Fruit fly (Drosophila melanogaster) whole organism, adult: ENCODE data around the gene upSET.

Source experiments
- CG11617 ChIP-seq: fragments of 200-800 bp; sonication (Bioruptor generic); optimal IDR thresholded peaks from 2 replicates; lab custom pipeline; 2017; ENCODE audit warnings: mild to moderate bottlenecking, missing biosample characterization, missing genetic modification reagents, missing genetic modification characterization
- CG12768 ChIP-seq: fragments of 200-800 bp; sonication (Bioruptor generic); optimal IDR thresholded peaks from 2 replicates; lab custom pipeline; 2017; ENCODE audit warnings: missing biosample characterization, missing genetic modification characterization, mild to moderate bottlenecking, moderate library complexity, missing genetic modification reagents
- CG14711 ChIP-seq: fragments of 200-800 bp; sonication (Bioruptor generic); optimal IDR thresholded peaks from 2 replicates; lab custom pipeline; 2018; ENCODE audit warnings: missing biosample characterization, mild to moderate bottlenecking, missing genetic modification characterization, moderate library complexity
- CG1620 ChIP-seq: fragments of 200-800 bp; sonication (Bioruptor generic); optimal IDR thresholded peaks from 2 replicates; lab custom pipeline; 2016; ENCODE audit warnings: missing biosample characterization, missing genetic modification characterization
- CG33017 ChIP-seq: fragments of 200-800 bp; sonication (Bioruptor generic); optimal IDR thresholded peaks from 2 replicates; lab custom pipeline; 2018; ENCODE audit warnings: missing biosample characterization, mild to moderate bottlenecking, missing genetic modification characterization, moderate library complexity
- CG5204 ChIP-seq: fragments of 200-800 bp; sonication (Bioruptor generic); optimal IDR thresholded peaks from 2 replicates; lab custom pipeline; 2016; ENCODE audit warnings: missing biosample characterization, missing genetic modification characterization
- CG7045 ChIP-seq: fragments of 200-800 bp; sonication (Bioruptor generic); optimal IDR thresholded peaks from 2 replicates; lab custom pipeline; 2017; ENCODE audit warnings: missing biosample characterization, mild to moderate bottlenecking, missing genetic modification characterization
- CG7101 ChIP-seq: fragments of 200-800 bp; sonication (Bioruptor generic); optimal IDR thresholded peaks from 2 replicates; lab custom pipeline; 2018; ENCODE audit warnings: missing biosample characterization, mild to moderate bottlenecking, missing genetic modification characterization, moderate library complexity
- Clk ChIP-seq: fragments of 200-800 bp; sonication (Bioruptor generic); optimal IDR thresholded peaks from 2 replicates; lab custom pipeline; 2017; ENCODE audit warnings: missing biosample characterization, missing genetic modification characterization
- Crg-1 ChIP-seq: fragments of 200-800 bp; sonication (Bioruptor generic); optimal IDR thresholded peaks from 2 replicates; lab custom pipeline; 2016; ENCODE audit warnings: missing biosample characterization, missing genetic modification characterization
- Hr96 ChIP-seq: fragments of 200-800 bp; sonication (Bioruptor generic); optimal IDR thresholded peaks from 2 replicates; lab custom pipeline; 2016; ENCODE audit warnings: missing biosample characterization, missing genetic modification characterization
- Mnt ChIP-seq: fragments of 200-800 bp; sonication (Bioruptor generic); optimal IDR thresholded peaks from 2 replicates; lab custom pipeline; 2016; ENCODE audit warnings: missing biosample characterization, mild to moderate bottlenecking, missing genetic modification characterization
- bab1 ChIP-seq: fragments of 200-800 bp; sonication (Bioruptor generic); optimal IDR thresholded peaks from 3 replicates; lab custom pipeline; 2019; ENCODE audit warnings: missing biosample characterization, mild to moderate bottlenecking, missing genetic modification characterization, moderate library complexity
- cic ChIP-seq: fragments of 200-800 bp; sonication (Bioruptor generic); optimal IDR thresholded peaks from 2 replicates; lab custom pipeline; 2017; ENCODE audit warnings: missing biosample characterization, mild to moderate bottlenecking, missing genetic modification characterization, moderate library complexity
- cnc ChIP-seq, 2 experiments: fragments of >200 bp; optimal IDR thresholded peaks; 2 replicates each; lab custom pipeline; 2017
- kay ChIP-seq: fragments of 200-800 bp; sonication (Bioruptor generic); peaks from one replicate; lab custom pipeline; 2016; ENCODE audit warnings: missing biosample characterization, missing genetic modification characterization, borderline replicate concordance
- ovo ChIP-seq: fragments of 200-800 bp; sonication (Bioruptor generic); optimal IDR thresholded peaks from 2 replicates; lab custom pipeline; 2016; ENCODE audit warnings: missing biosample characterization, missing genetic modification characterization
- pad ChIP-seq: fragments of 200-800 bp; sonication (Bioruptor generic); optimal IDR thresholded peaks from 3 replicates; lab custom pipeline; 2017; ENCODE audit warnings: missing biosample characterization, missing genetic modification characterization, mild to moderate bottlenecking, moderate library complexity, missing genetic modification reagents
- tj ChIP-seq: fragments of 200-800 bp; sonication (Bioruptor generic); optimal IDR thresholded peaks from 3 replicates; lab custom pipeline; 2017; ENCODE audit warnings: missing biosample characterization, mild to moderate bottlenecking, missing genetic modification characterization, moderate library complexity
- toe ChIP-seq: fragments of 200-800 bp; sonication (Bioruptor generic); optimal IDR thresholded peaks from 2 replicates; lab custom pipeline; 2016; ENCODE audit warnings: missing biosample characterization, missing genetic modification characterization

upSET gene

DNA sequence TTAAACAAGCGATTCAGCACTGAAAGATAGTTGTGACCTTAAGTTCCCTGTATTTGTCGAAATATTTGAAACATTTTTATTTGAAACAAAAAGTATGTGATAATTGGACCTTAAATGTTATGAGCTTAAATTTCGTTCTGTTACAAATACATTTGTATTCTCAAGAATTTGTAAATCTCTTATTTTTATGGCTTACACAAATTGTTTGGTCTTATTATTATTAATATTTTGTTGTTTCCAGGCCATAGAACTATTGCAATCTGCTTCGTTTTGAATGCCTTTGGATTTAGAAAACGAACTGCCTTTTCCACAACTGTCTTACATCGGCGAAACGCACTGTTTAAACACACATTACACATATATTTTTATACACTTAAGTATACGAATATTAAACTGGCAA is 32.5 kb downstream of the upSET start, which contains the start of gene CG6661:
TSS of gene CG6661 (plus strand) at position 301 of the 400 bp plus-strand sequence.
- no peak for TF ChIP-seq kay (GFP tag; lab: Kevin White, UChicago)
- no peak for TF ChIP-seq CG1620
- TF ChIP-seq bab1 (GFP tag; lab: Kevin White, UChicago), result no peak
- TF ChIP-seq cic, result no peak
- no peak for TF ChIP-seq CG14711 (tag; lab: Kevin White, UChicago)
- no peak for TF ChIP-seq cnc (optimal IDR thresholded peaks at IDR 0.05; lab: Kevin White, UChicago)
- no peak for TF ChIP-seq Crg-1 (GFP tag; lab: Kevin White, UChicago)
- no peak for TF ChIP-seq CG33017 (tag; lab: Kevin White, UChicago)
- no peak for TF ChIP-seq ovo (GFP tag; lab: Kevin White, UChicago)
- TF ChIP-seq CG7101 (tag; lab: Kevin White, UChicago), result no peak
- no peak for TF ChIP-seq Mnt (GFP tag; lab: Kevin White, UChicago)
- no peak for TF ChIP-seq Hr96 (GFP tag; lab: Kevin White, UChicago)
- no peak for TF ChIP-seq CG5204 (GFP tag; lab: Kevin White, UChicago)
- no peak for TF ChIP-seq CG12768
- no peak for TF ChIP-seq toe (GFP tag; lab: Kevin White, UChicago)
- TF ChIP-seq tj (GFP tag; lab: Kevin White, UChicago), result no peak

DNA sequence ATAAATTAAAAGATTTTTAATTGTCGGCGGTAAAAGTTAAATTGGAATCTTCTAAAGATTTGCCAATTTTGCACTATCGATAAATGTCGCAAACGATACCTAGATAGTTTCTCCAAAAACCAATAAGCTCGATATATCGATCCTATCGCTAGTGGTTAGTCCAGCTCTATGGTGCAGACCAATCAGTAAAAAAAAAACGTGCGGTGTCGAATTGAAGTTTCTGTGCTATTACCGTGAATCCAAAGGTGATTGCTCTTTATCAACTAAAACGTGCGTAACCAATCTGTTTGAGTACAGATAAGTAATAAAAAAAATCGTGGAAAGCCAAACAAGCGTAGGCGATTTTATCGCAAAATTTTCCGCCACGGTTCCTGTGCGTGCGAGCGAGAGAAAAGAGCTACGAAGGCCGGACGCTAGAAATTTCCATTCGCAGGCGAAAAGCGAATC is 35.0 kb downstream of the upSET start, which contains the start of gene Hsp110:
TSS of gene Hsp110 (plus strand) at position 153 of the 447 bp plus-strand sequence.
- TF ChIP-seq kay (GFP tag; lab: Kevin White, UChicago) (peak; percentile 96), cnc (optimal IDR thresholded peaks at IDR 0.05; lab: Kevin White, UChicago) (no peak), Mnt (GFP tag; lab: Kevin White, UChicago) (peak; percentile 94), CG33017 (tag; lab: Kevin White, UChicago) (peak; percentile 65), CG1620 (peak; percentile 43), cic (peak; percentile 29), CG12768 (peak; percentile 36), Clk (GFP tag; lab: Kevin White, UChicago) (no peak), Crg-1 (GFP tag; lab: Kevin White, UChicago) (peak; percentile 43), CG14711 (tag; lab: Kevin White, UChicago) (no peak), tj (GFP tag; lab: Kevin White, UChicago) (peak; percentile 48), CG11617 (GFP tag; lab: Kevin White, UChicago) (peak; percentile 66), bab1 (GFP tag; lab: Kevin White, UChicago) (peak; percentile 64), Hr96 (GFP tag; lab: Kevin White, UChicago) (no peak), CG7045 (GFP tag; lab: Kevin White, UChicago) (no peak), pad (peak; percentile 14), ovo (GFP tag; lab: Kevin White, UChicago) (peak; percentile 4), CG7101 (tag; lab: Kevin White, UChicago) (peak; percentile 48), CG5204 (GFP tag; lab: Kevin White, UChicago) (no peak)

- peak; percentile 33 for TF ChIP-seq tj (GFP tag; lab: Kevin White, UChicago)
- peak; percentile 2 for TF ChIP-seq bab1 (GFP tag; lab: Kevin White, UChicago)
- no peak for TF ChIP-seq CG33017 (tag; lab: Kevin White, UChicago)
- no peak for TF ChIP-seq Crg-1 (GFP tag; lab: Kevin White, UChicago)
- peak in 1 of 2 experiments; percentile 64 for TF ChIP-seq cnc (optimal IDR thresholded peaks at IDR 0.05; lab: Kevin White, UChicago)
- TF ChIP-seq pad, result peak; percentile 78
- TF ChIP-seq Mnt (GFP tag; lab: Kevin White, UChicago), result peak; percentile 89
- TF ChIP-seq cic, result peak; percentile 47
- TF ChIP-seq toe (GFP tag; lab: Kevin White, UChicago), result no peak
- TF ChIP-seq CG12768, result no peak
- TF ChIP-seq CG7101 (tag; lab: Kevin White, UChicago), result no peak
Observed at dm6 chr3L:14037655-14038644, 36.0 kb downstream of the upSET start.

- TF ChIP-seq ovo (GFP tag; lab: Kevin White, UChicago) (peak; percentile 30), CG1620 (peak; percentile 5), tj (GFP tag; lab: Kevin White, UChicago) (no peak), pad (peak; percentile 43), CG7045 (GFP tag; lab: Kevin White, UChicago) (peak; percentile 47), CG12768 (no peak), Crg-1 (GFP tag; lab: Kevin White, UChicago) (peak; percentile 7), CG14711 (tag; lab: Kevin White, UChicago) (peak; percentile 58), CG7101 (tag; lab: Kevin White, UChicago) (peak; percentile 53), bab1 (GFP tag; lab: Kevin White, UChicago) (no peak), cic (peak; percentile 3), cnc (optimal IDR thresholded peaks at IDR 0.05; lab: Kevin White, UChicago) (no peak), CG33017 (tag; lab: Kevin White, UChicago) (peak; percentile 49), CG11617 (GFP tag; lab: Kevin White, UChicago) (peak; percentile 37), Hr96 (GFP tag; lab: Kevin White, UChicago) (no peak), CG5204 (GFP tag; lab: Kevin White, UChicago) (peak; percentile 56)
Observed at dm6 chr3L:14049620-14050253, 47.8 kb downstream of the upSET start, which contains the start of gene Neurl4. Gene Neurl4 (minus strand): TSS chr3L:14049892.
